Fruit fly (Drosophila melanogaster) whole organism, embryonic: Measurements from ENCODE around the gene CG31633.

Experiments
- Atf6 ChIP-seq: fragments of 200-800 bp; sonication (Bioruptor generic); IDR thresholded peaks from 2 replicates; pipeline ENCODE4 v1.3.6; 2022; ENCODE audit warnings: missing biosample characterization, missing genetic modification characterization
- CG10321 ChIP-seq: fragments of 200-800 bp; sonication (Bioruptor generic); IDR thresholded peaks from 2 replicates; pipeline ENCODE4 v1.3.6; 2022; ENCODE audit warnings: missing biosample characterization, missing genetic modification characterization
- CG10565 ChIP-seq: fragments of 200-800 bp; sonication (Bioruptor generic); optimal IDR thresholded peaks from 3 replicates; lab custom pipeline; 2016; ENCODE audit warnings: missing biosample characterization, mild to moderate bottlenecking, missing genetic modification characterization
- CG11398 ChIP-seq: fragments of 200-800 bp; sonication (Bioruptor generic); optimal IDR thresholded peaks from 2 replicates; lab custom pipeline; 2016; ENCODE audit warnings: missing biosample characterization, missing genetic modification characterization
- CG14710 ChIP-seq: fragments of 200-800 bp; sonication (Bioruptor generic); optimal IDR thresholded peaks from 3 replicates; lab custom pipeline; 2019; ENCODE audit warnings: missing biosample characterization, mild to moderate bottlenecking, missing genetic modification characterization, moderate library complexity
- CG17186 ChIP-seq: fragments of 200-800 bp; sonication (Bioruptor generic); optimal IDR thresholded peaks from 3 replicates; lab custom pipeline; 2017; ENCODE audit warnings: missing biosample characterization, missing genetic modification reagents, missing genetic modification characterization
- CG17385 ChIP-seq: fragments of 200-800 bp; sonication (Bioruptor generic); optimal IDR thresholded peaks from 3 replicates; lab custom pipeline; 2018; ENCODE audit warnings: missing biosample characterization, mild to moderate bottlenecking, missing genetic modification characterization
- CG17802 ChIP-seq: fragments of 200-800 bp; sonication (Bioruptor generic); optimal IDR thresholded peaks from 2 replicates; lab custom pipeline; 2018; ENCODE audit warnings: missing biosample characterization, mild to moderate bottlenecking, missing genetic modification characterization, moderate library complexity
- CG18262 ChIP-seq: fragments of 200-800 bp; optimal IDR thresholded peaks from 3 replicates; lab custom pipeline; 2019; ENCODE audit warnings: missing biosample characterization, mild to moderate bottlenecking, missing genetic modification characterization, moderate library complexity
- CG2199 ChIP-seq: fragments of 200-800 bp; sonication (Bioruptor generic); IDR thresholded peaks from 3 replicates; pipeline ENCODE4 v1.3.6; 2022; ENCODE audit warnings: missing biosample characterization, missing genetic modification characterization
- CG2678 ChIP-seq: fragments of 200-800 bp; sonication (Bioruptor generic); optimal IDR thresholded peaks from 3 replicates; lab custom pipeline; 2019; ENCODE audit warnings: missing biosample characterization, mild to moderate bottlenecking, missing genetic modification characterization, moderate library complexity
- CG3726 ChIP-seq: fragments of 200-800 bp; sonication (Bioruptor generic); IDR thresholded peaks from 3 replicates; pipeline ENCODE4, ENCODE4 v1.3.6; 2022; ENCODE audit warnings: missing biosample characterization, missing genetic modification characterization
- CG5180 ChIP-seq: fragments of 200-800 bp; sonication (Bioruptor generic); optimal IDR thresholded peaks from 3 replicates; lab custom pipeline; 2017; ENCODE audit warnings: missing biosample characterization, missing genetic modification characterization, mild to moderate bottlenecking, moderate library complexity, missing genetic modification reagents
- CG6175 ChIP-seq: fragments of 200-800 bp; sonication (Bioruptor generic); IDR thresholded peaks from 3 replicates; pipeline ENCODE4 v1.3.6; 2022; ENCODE audit warnings: missing biosample characterization, missing genetic modification characterization
- CG6654 ChIP-seq: fragments of 200-800 bp; sonication (Bioruptor generic); optimal IDR thresholded peaks from 2 replicates; lab custom pipeline; 2017; ENCODE audit warnings: missing biosample characterization, mild to moderate bottlenecking, missing genetic modification characterization
- CG6683 ChIP-seq: fragments of 200-800 bp; sonication (Bioruptor generic); optimal IDR thresholded peaks from 2 replicates; lab custom pipeline; 2017; ENCODE audit warnings: missing biosample characterization, mild to moderate bottlenecking, missing genetic modification characterization, missing genetic modification reagents
- CG6765 ChIP-seq: fragments of 200-800 bp; sonication (Bioruptor generic); optimal IDR thresholded peaks from 3 replicates; lab custom pipeline; 2017; ENCODE audit warnings: missing biosample characterization, mild to moderate bottlenecking, missing genetic modification characterization
- CG9932 ChIP-seq: fragments of 200-800 bp; sonication (Bioruptor generic); IDR thresholded peaks from 2 replicates; pipeline ENCODE4 v1.3.6; 2022; ENCODE audit warnings: missing biosample characterization, missing genetic modification characterization
- CrebB ChIP-seq: fragments of 200-800 bp; sonication (Bioruptor generic); optimal IDR thresholded peaks from 3 replicates; lab custom pipeline; 2018; ENCODE audit warnings: missing biosample characterization, mild to moderate bottlenecking, missing genetic modification characterization
- Doc3 ChIP-seq: fragments of 200-800 bp; sonication (Bioruptor generic); IDR thresholded peaks from 3 replicates; pipeline ENCODE4 v1.3.6; 2022; ENCODE audit warnings: missing biosample characterization, missing genetic modification characterization; ENCODE audit not compliant: partially characterized antibody
- E2f1 ChIP-seq: fragments of 200-800 bp; sonication (Bioruptor generic); IDR thresholded peaks from 2 replicates; pipeline ENCODE4 v1.3.6; 2022; ENCODE audit warnings: missing biosample characterization, missing genetic modification characterization
- Hr51 ChIP-seq, 2 experiments: fragments of 200-800 bp; sonication (Bioruptor generic); optimal IDR thresholded peaks; 2 replicates in 1 of 2; 3 replicates in 1 of 2; lab custom pipeline; 2016 to 2018; ENCODE audit warnings: missing biosample characterization in 2 of 2, missing genetic modification characterization in 2 of 2, mild to moderate bottlenecking in 1 of 2, moderate library complexity in 1 of 2
- Hr78 ChIP-seq, 2 experiments: fragments of 200-800 bp in 1 of 2; fragments of >200 bp in 1 of 2; sonication (Bioruptor generic) in 1 of 2; optimal IDR thresholded peaks; 2 replicates each; lab custom pipeline; 2017 to 2019; ENCODE audit warnings: missing biosample characterization in 2 of 2, missing genetic modification characterization in 2 of 2, mild to moderate bottlenecking in 1 of 2, moderate library complexity in 1 of 2
- Lim3 ChIP-seq: fragments of 200-800 bp; sonication (Bioruptor generic); IDR thresholded peaks from 2 replicates; pipeline ENCODE4 v1.3.6; 2022; ENCODE audit warnings: missing biosample characterization, missing genetic modification characterization
- MBD-R2 ChIP-seq: fragments of 200-800 bp; sonication (Bioruptor generic); IDR thresholded peaks from 2 replicates; pipeline ENCODE4 v1.3.6; 2022; ENCODE audit warnings: missing biosample characterization, missing genetic modification characterization
- Oaz ChIP-seq: fragments of 200-800 bp; sonication (Bioruptor generic); IDR thresholded peaks from 2 replicates; pipeline ENCODE4 v1.3.6; 2022; ENCODE audit warnings: missing biosample characterization, missing genetic modification characterization
- Side ChIP-seq: fragments of 200-800 bp; sonication (Bioruptor generic); optimal IDR thresholded peaks from 2 replicates; lab custom pipeline; 2016; ENCODE audit warnings: missing biosample characterization, missing genetic modification characterization
- az2 ChIP-seq: fragments of 200-800 bp; sonication (Bioruptor generic); optimal IDR thresholded peaks from 3 replicates; lab custom pipeline; 2016; ENCODE audit warnings: missing biosample characterization, missing genetic modification characterization
- cato ChIP-seq: fragments of 200-800 bp; sonication (Bioruptor generic); optimal IDR thresholded peaks from 2 replicates; lab custom pipeline; 2016; ENCODE audit warnings: missing biosample characterization, missing genetic modification characterization, borderline replicate concordance
- caup ChIP-seq: fragments of 200-800 bp; sonication (Bioruptor generic); optimal IDR thresholded peaks from 3 replicates; lab custom pipeline; 2017; ENCODE audit warnings: missing biosample characterization, mild to moderate bottlenecking, missing genetic modification characterization, moderate library complexity; ENCODE audit not compliant: severe bottlenecking
- cwo ChIP-seq: fragments of 200-800 bp; sonication (Bioruptor generic); optimal IDR thresholded peaks from 3 replicates; lab custom pipeline; 2017; ENCODE audit warnings: missing biosample characterization, missing genetic modification characterization, mild to moderate bottlenecking, moderate library complexity, missing genetic modification reagents
- da ChIP-seq: fragments of 200-800 bp; sonication (Bioruptor generic); optimal IDR thresholded peaks from 2 replicates; lab custom pipeline; 2016; ENCODE audit warnings: missing biosample characterization, missing genetic modification characterization
- dpn ChIP-seq, 2 experiments: fragments of 200-800 bp; sonication (Bioruptor generic); optimal IDR thresholded peaks; 3 replicates each; lab custom pipeline; 2016; ENCODE audit warnings: missing biosample characterization in 2 of 2, missing genetic modification characterization in 2 of 2
- emc ChIP-seq: fragments of 200-800 bp; sonication (Bioruptor generic); optimal IDR thresholded peaks from 2 replicates; lab custom pipeline; 2016; ENCODE audit warnings: missing biosample characterization, missing genetic modification characterization
- eve ChIP-seq, 2 experiments: fragments of >200 bp; optimal IDR thresholded peaks; 2 replicates each; lab custom pipeline; 2017; ENCODE audit warnings: missing biosample characterization in 2 of 2, missing genetic modification characterization in 2 of 2
- eyg ChIP-seq: fragments of 200-800 bp; sonication (Bioruptor generic); optimal IDR thresholded peaks from 3 replicates; lab custom pipeline; 2016; ENCODE audit warnings: missing biosample characterization, missing genetic modification characterization
- fd102C ChIP-seq: fragments of 200-800 bp; sonication (Bioruptor generic); optimal IDR thresholded peaks from 2 replicates; lab custom pipeline; 2018; ENCODE audit warnings: missing biosample characterization, mild to moderate bottlenecking, missing genetic modification characterization, moderate library complexity
- gcm ChIP-seq: fragments of 200-800 bp; sonication (Bioruptor generic); optimal IDR thresholded peaks from 2 replicates; lab custom pipeline; 2019; ENCODE audit warnings: missing biosample characterization, mild to moderate bottlenecking, missing genetic modification characterization, moderate library complexity
- gcm2 ChIP-seq: fragments of 200-800 bp; sonication (Bioruptor generic); optimal IDR thresholded peaks from 2 replicates; lab custom pipeline; 2016; ENCODE audit warnings: missing biosample characterization, missing genetic modification characterization
- h ChIP-seq: fragments of >200 bp; optimal IDR thresholded peaks from 2 replicates; lab custom pipeline; 2017
- hbn ChIP-seq: fragments of 200-800 bp; sonication (Bioruptor generic); IDR thresholded peaks from 2 replicates; pipeline ENCODE4 v1.3.6; 2022; ENCODE audit warnings: missing biosample characterization, missing genetic modification characterization; ENCODE audit not compliant: partially characterized antibody
- inv ChIP-seq: fragments of 200-800 bp; sonication (Bioruptor generic); IDR thresholded peaks from 2 replicates; pipeline ENCODE4 v1.3.6; 2022; ENCODE audit warnings: missing biosample characterization, missing genetic modification characterization; ENCODE audit not compliant: partially characterized antibody
- kah ChIP-seq: fragments of 200-800 bp; sonication (Bioruptor generic); optimal IDR thresholded peaks from 2 replicates; lab custom pipeline; 2018; ENCODE audit warnings: missing biosample characterization, mild to moderate bottlenecking, missing genetic modification characterization
- kay ChIP-seq: fragments of 200-800 bp; sonication (Bioruptor generic); optimal IDR thresholded peaks from 2 replicates; lab custom pipeline; 2016; ENCODE audit warnings: missing biosample characterization, missing genetic modification characterization
- peb ChIP-seq: fragments of 200-800 bp; sonication (Bioruptor generic); IDR thresholded peaks from 2 replicates; pipeline ENCODE4 v1.3.6; 2022; ENCODE audit warnings: missing biosample characterization, missing genetic modification characterization
- pnt ChIP-seq: fragments of 200-800 bp; sonication (Bioruptor generic); optimal IDR thresholded peaks from 3 replicates; lab custom pipeline; 2016; ENCODE audit warnings: missing biosample characterization, missing genetic modification characterization
- row ChIP-seq: fragments of 200-800 bp; sonication (Bioruptor generic); IDR thresholded peaks from 3 replicates; pipeline ENCODE4 v1.3.6; 2022; ENCODE audit warnings: missing biosample characterization, missing genetic modification characterization
- sens-2 ChIP-seq: fragments of 200-800 bp; sonication (Bioruptor generic); IDR thresholded peaks from 2 replicates; pipeline ENCODE4 v1.3.6; 2022; ENCODE audit warnings: missing biosample characterization, missing genetic modification characterization
- sr ChIP-seq: fragments of 200-800 bp; sonication (Bioruptor generic); IDR thresholded peaks from 3 replicates; pipeline ENCODE4 v1.3.6; 2022; ENCODE audit warnings: missing biosample characterization, missing genetic modification characterization
- trh ChIP-seq: fragments of 200-800 bp; sonication (Bioruptor generic); optimal IDR thresholded peaks from 2 replicates; lab custom pipeline; 2016; ENCODE audit warnings: missing biosample characterization, missing genetic modification characterization

CG31633 gene

dm6 chr2L:6612477-6613004 is 43.6 kb downstream of the CG31633 start (continued):
- peak; percentile 100 for TF ChIP-seq CG9932
- peak; percentile 100 for TF ChIP-seq E2f1
- TF ChIP-seq peb (GFP tag; lab: Robert Waterston, UW) = peak; percentile 100
- TF ChIP-seq kay (GFP tag; lab: Kevin White, UChicago) = peak; percentile 100
- TF ChIP-seq CG2199 = peak; percentile 100
- peak; percentile 100 for TF ChIP-seq Oaz (GFP tag; lab: Robert Waterston, UW)
- TF ChIP-seq CG18262 (tag; lab: Kevin White, UChicago) = peak; percentile 100
- peak; percentile 100 for TF ChIP-seq Lim3
- TF ChIP-seq da (GFP tag; lab: Kevin White, UChicago) = peak; percentile 100
- peak; percentile 95 for TF ChIP-seq CG10321 (GFP tag; lab: Robert Waterston, UW)
- peak; percentile 100 for TF ChIP-seq CG2678 (tag; lab: Kevin White, UChicago)
- TF ChIP-seq CG10565 (GFP tag; lab: Kevin White, UChicago) = peak; percentile 99
- peak; percentile 95 for TF ChIP-seq CG17802 (tag; lab: Kevin White, UChicago)
- peak; percentile 100 for TF ChIP-seq cwo (GFP tag; lab: Kevin White, UChicago)
- peak; percentile 100 for TF ChIP-seq cato (GFP tag; lab: Kevin White, UChicago)
- peak; percentile 100 for TF ChIP-seq sens-2 (GFP tag; lab: Robert Waterston, UW)
- peak in 1 of 2 experiments; percentile 99 for TF ChIP-seq Hr78 (GFP tag; optimal IDR thresholded peaks at IDR 0.05; lab: Kevin White, UChicago)
- peak; percentile 100 for TF ChIP-seq CG6683
- peak; percentile 100 for TF ChIP-seq dpn (GFP tag; optimal IDR thresholded peaks at IDR 0.05; lab: Kevin White, UChicago)
- peak; percentile 100 for TF ChIP-seq CrebB (tag; lab: Kevin White, UChicago)
- TF ChIP-seq Side (GFP tag; lab: Kevin White, UChicago) = peak; percentile 100
- TF ChIP-seq eyg = peak; percentile 100
- peak; percentile 100 for TF ChIP-seq sr
- peak; percentile 100 for TF ChIP-seq pnt (GFP tag; lab: Kevin White, UChicago)
- peak; percentile 100 for TF ChIP-seq CG6765
- TF ChIP-seq Hr51 (GFP tag; optimal IDR thresholded peaks at IDR 0.05; lab: Kevin White, UChicago) = peak; percentile 100
- TF ChIP-seq trh (GFP tag; lab: Kevin White, UChicago) = peak; percentile 100
- peak; percentile 100 for TF ChIP-seq gcm2 (GFP tag; lab: Kevin White, UChicago)
- peak; percentile 100 for TF ChIP-seq CG3726 (GFP tag; lab: Robert Waterston, UW)
- TF ChIP-seq fd102C = peak; percentile 96
- no peak for TF ChIP-seq hbn (GFP tag; lab: Robert Waterston, UW)
- peak; percentile 100 for TF ChIP-seq CG17385 (GFP tag; lab: Kevin White, UChicago)
- TF ChIP-seq inv (GFP tag; lab: Robert Waterston, UW) = 0 out of 2 replicates have a peak, but pooled peaks have one; percentile 38
- TF ChIP-seq az2 (GFP tag; lab: Kevin White, UChicago) = peak; percentile 100
- peak; percentile 100 for TF ChIP-seq Atf6
- TF ChIP-seq CG6654 (GFP tag; lab: Kevin White, UChicago) = peak; percentile 97
- peak; percentile 100 for TF ChIP-seq CG6175 (GFP tag; lab: Robert Waterston, UW)
- peak; percentile 100 for TF ChIP-seq gcm (GFP tag; lab: Kevin White, UChicago)
- TF ChIP-seq h (lab: Kevin White, UChicago) = no peak
- TF ChIP-seq CG5180 (GFP tag; lab: Kevin White, UChicago) = peak; percentile 96
- TF ChIP-seq Doc3 (GFP tag; lab: Robert Waterston, UW) = no peak
- TF ChIP-seq eve (GFP tag; optimal IDR thresholded peaks at IDR 0.05; lab: Kevin White, UChicago) = peak; percentile 43 to 100
- TF ChIP-seq CG14710 (tag; lab: Kevin White, UChicago) = peak; percentile 99
- TF ChIP-seq MBD-R2 (GFP tag; lab: Robert Waterston, UW) = peak; percentile 100
- peak; percentile 100 for TF ChIP-seq kah
- peak; percentile 100 for TF ChIP-seq emc
- TF ChIP-seq CG11398 = peak; percentile 100
- TF ChIP-seq caup (GFP tag; lab: Kevin White, UChicago) = peak; percentile 100
- TF ChIP-seq row (GFP tag; lab: Robert Waterston, UW) = peak; percentile 100
- peak; percentile 98 for TF ChIP-seq CG17186 (GFP tag; lab: Kevin White, UChicago)
